Worm (Caenorhabditis elegans) whole organism, L1 larva: ENCODE results near the gene F18A11.2.

ENCODE experiments used
- fos-1 ChIP-seq: fragments of 150-350 bp; optimal IDR thresholded peaks from 2 replicates; lab custom pipeline; 2014; ENCODE audit warnings: missing biosample characterization, missing genetic modification characterization
- lin-13 ChIP-seq: fragments of 150-350 bp; optimal IDR thresholded peaks from 2 replicates; lab custom pipeline; 2014; ENCODE audit warnings: missing biosample characterization, missing genetic modification reagents, missing genetic modification characterization
- pag-3 ChIP-seq: sonication (generic microtip); optimal IDR thresholded peaks from 2 replicates; lab custom pipeline; 2017; ENCODE audit warnings: missing genetic modification characterization, mild to moderate bottlenecking, missing compliant biosample characterization, antibody characterized with exemption, borderline replicate concordance; ENCODE audit not compliant: insufficient read depth

- TF ChIP-seq lin-13 (GFP tag; lab: Kevin White, UChicago): no peak
- no peak for TF ChIP-seq pag-3
- no peak for TF ChIP-seq fos-1 (tag; lab: Kevin White, UChicago)
Observed at ce11 chrII:13023518-13023917, 8.0 kb upstream of the F18A11.2 start.
